Fruit fly (Drosophila melanogaster): ENCODE data around the gene CG31789.
A peak's percentile ranks its signal among the peaks of the same experiment; 100 is the strongest.

CG31789 gene

dm6 chr2L:18563020-18563546 lies 42.6 kb upstream of the CG31789 start (continued):
- TF ChIP-seq CG3281 (GFP tag; optimal IDR thresholded peaks at IDR 0.05) (no peak), HLH3B (GFP tag; IDR thresholded peaks at IDR 0.05) (no peak), Spps (tag; optimal IDR thresholded peaks at IDR 0.05) (no peak), CG1024 (GFP tag; IDR thresholded peaks at IDR 0.05) (no peak), CG9817 (tag; optimal IDR thresholded peaks at IDR 0.05) (no peak), ind (GFP tag; optimal IDR thresholded peaks at IDR 0.05) (no peak), Sry-δ (GFP tag; optimal IDR thresholded peaks at IDR 0.05) (no peak), stc (GFP tag; IDR thresholded peaks at IDR 0.05) (no peak), CG11085 (GFP tag; IDR thresholded peaks at IDR 0.05) (no peak), YL-1 (GFP tag; optimal IDR thresholded peaks at IDR 0.05) (no peak), MESR4 (GFP tag; optimal IDR thresholded peaks at IDR 0.05) (no peak), CG7786 (GFP tag; optimal IDR thresholded peaks at IDR 0.05) (no peak), CG13296 (GFP tag; optimal IDR thresholded peaks at IDR 0.05) (peak; percentile 61), CG2129 (GFP tag; IDR thresholded peaks at IDR 0.05; ENCODE audit: partially characterized antibody) (no peak), CG12155 (GFP tag; optimal IDR thresholded peaks at IDR 0.05) (no peak), HLHmδ (GFP tag; optimal IDR thresholded peaks at IDR 0.05) (no peak), sisA (GFP tag; IDR thresholded peaks at IDR 0.05) (no peak), odd (GFP tag; optimal IDR thresholded peaks at IDR 0.05) (peak; percentile 18), CG8281 (tag; optimal IDR thresholded peaks at IDR 0.05) (no peak), Fer1 (GFP tag; optimal IDR thresholded peaks at IDR 0.05) (peak; percentile 26), Ssrp (tag; optimal IDR thresholded peaks at IDR 0.05) (no peak), abd-A (tag; optimal IDR thresholded peaks at IDR 0.05) (peak; percentile 80), dati (GFP tag; IDR thresholded peaks at IDR 0.05) (no peak), CG17186 (GFP tag; optimal IDR thresholded peaks at IDR 0.05) (no peak), hkb (optimal IDR thresholded peaks at IDR 0.05) (no peak), hkb (GFP tag; IDR thresholded peaks at IDR 0.05) (no peak), CG3065 (GFP tag; optimal IDR thresholded peaks at IDR 0.05) (no peak), gcm (GFP tag; optimal IDR thresholded peaks at IDR 0.05) (no peak), lilli (GFP tag; optimal IDR thresholded peaks at IDR 0.05) (no peak), Dad (GFP tag; optimal IDR thresholded peaks at IDR 0.05) (no peak), CG33213 (GFP tag; optimal IDR thresholded peaks at IDR 0.05) (no peak), Antp (GFP tag; optimal IDR thresholded peaks at IDR 0.05) (no peak), Drgx (GFP tag; IDR thresholded peaks at IDR 0.05) (peak; percentile 67), CG8089 (GFP tag; optimal IDR thresholded peaks at IDR 0.05) (no peak), CG7839 (tag; optimal IDR thresholded peaks at IDR 0.05) (no peak), CG17328 (GFP tag; IDR thresholded peaks at IDR 0.05) (no peak), CG8359 (GFP tag; optimal IDR thresholded peaks at IDR 0.05; ENCODE audit: borderline replicate concordance) (no peak), CG12299 (tag; optimal IDR thresholded peaks at IDR 0.05) (no peak), gem (tag; optimal IDR thresholded peaks at IDR 0.05) (no peak), eyg (GFP tag; optimal IDR thresholded peaks at IDR 0.05) (no peak), CG12744 (GFP tag; optimal IDR thresholded peaks at IDR 0.05) (no peak), CG6654 (GFP tag; optimal IDR thresholded peaks at IDR 0.05) (no peak), Sox100B (GFP tag; optimal IDR thresholded peaks at IDR 0.05) (no peak), CG18619 (GFP tag; optimal IDR thresholded peaks at IDR 0.05) (no peak), inv (GFP tag; IDR thresholded peaks at IDR 0.05; ENCODE audit: partially characterized antibody) (no peak), pnt (GFP tag; optimal IDR thresholded peaks at IDR 0.05) (no peak), Atf3 (GFP tag; optimal IDR thresholded peaks at IDR 0.05) (no peak), cato (GFP tag; optimal IDR thresholded peaks at IDR 0.05; ENCODE audit: borderline replicate concordance) (no peak), Chrac-16 (GFP tag; optimal IDR thresholded peaks at IDR 0.05) (no peak), Camta (GFP tag; optimal IDR thresholded peaks at IDR 0.05) (no peak), CG10366 (GFP tag; IDR thresholded peaks at IDR 0.05) (no peak), ara (GFP tag; IDR thresholded peaks at IDR 0.05) (no peak)
